Fruit fly (Drosophila melanogaster) whole organism, embryonic: ENCODE measurements around the gene Lamtor3.

Experiments
- Blimp-1 ChIP-seq: fragments of 200-800 bp; sonication (Bioruptor generic); optimal IDR thresholded peaks from 3 replicates; lab custom pipeline; 2018; ENCODE audit warnings: missing biosample characterization, missing genetic modification characterization, mild to moderate bottlenecking, moderate library complexity, missing genetic modification reagents
- CG1024 ChIP-seq: fragments of 200-800 bp; sonication (Bioruptor generic); IDR thresholded peaks from 2 replicates; pipeline ENCODE4 v1.3.6; 2022; ENCODE audit warnings: missing biosample characterization, missing genetic modification characterization
- CG10321 ChIP-seq: fragments of 200-800 bp; sonication (Bioruptor generic); IDR thresholded peaks from 2 replicates; pipeline ENCODE4 v1.3.6; 2022; ENCODE audit warnings: missing biosample characterization, missing genetic modification characterization
- CG10366 ChIP-seq: fragments of 200-800 bp; sonication (Bioruptor generic); IDR thresholded peaks from 2 replicates; pipeline ENCODE4 v1.3.6; 2022; ENCODE audit warnings: missing biosample characterization, missing genetic modification characterization
- CG12071 ChIP-seq: fragments of 200-800 bp; sonication (Bioruptor generic); optimal IDR thresholded peaks from 3 replicates; lab custom pipeline; 2018; ENCODE audit warnings: missing biosample characterization, mild to moderate bottlenecking, missing genetic modification characterization
- CG13123 ChIP-seq: fragments of 200-800 bp; sonication (Bioruptor generic); optimal IDR thresholded peaks from 2 replicates; lab custom pipeline; 2016; ENCODE audit warnings: missing biosample characterization, missing genetic modification characterization
- CG13624 ChIP-seq: fragments of 200-800 bp; sonication (Bioruptor generic); optimal IDR thresholded peaks from 2 replicates; lab custom pipeline; 2016; ENCODE audit warnings: missing biosample characterization, missing genetic modification characterization
- CG14050 ChIP-seq: fragments of 200-800 bp; sonication (Bioruptor generic); IDR thresholded peaks from 3 replicates; pipeline ENCODE4 v1.3.6; 2022; ENCODE audit warnings: missing biosample characterization, missing genetic modification characterization
- CG14667 ChIP-seq: fragments of 200-800 bp; sonication (Bioruptor generic); IDR thresholded peaks from 2 replicates; pipeline ENCODE4 v1.3.6; 2022; ENCODE audit warnings: missing biosample characterization, missing genetic modification characterization
- CG15269 ChIP-seq: fragments of 200-800 bp; sonication (Bioruptor generic); optimal IDR thresholded peaks from 2 replicates; lab custom pipeline; 2018; ENCODE audit warnings: missing biosample characterization, mild to moderate bottlenecking, missing genetic modification characterization, moderate library complexity
- CG16863 ChIP-seq: fragments of 200-800 bp; sonication (Bioruptor generic); optimal IDR thresholded peaks from 3 replicates; lab custom pipeline; 2016; ENCODE audit warnings: missing biosample characterization, missing genetic modification characterization
- CG17359 ChIP-seq: fragments of 200-800 bp; sonication (Bioruptor generic); optimal IDR thresholded peaks from 3 replicates; lab custom pipeline; 2018; ENCODE audit warnings: missing biosample characterization, mild to moderate bottlenecking, missing genetic modification characterization, moderate library complexity
- CG17829 ChIP-seq: fragments of 200-800 bp; optimal IDR thresholded peaks from 2 replicates; lab custom pipeline; 2019; ENCODE audit warnings: missing biosample characterization, mild to moderate bottlenecking, missing genetic modification characterization, moderate library complexity
- CG2116 ChIP-seq: fragments of 200-800 bp; sonication (Bioruptor generic); optimal IDR thresholded peaks from 3 replicates; lab custom pipeline; 2018; ENCODE audit warnings: missing biosample characterization, mild to moderate bottlenecking, missing genetic modification characterization
- CG2202 ChIP-seq: fragments of 200-800 bp; sonication (Bioruptor generic); optimal IDR thresholded peaks from 2 replicates; lab custom pipeline; 2018; ENCODE audit warnings: missing biosample characterization, mild to moderate bottlenecking, missing genetic modification characterization
- CG2678 ChIP-seq: fragments of 200-800 bp; sonication (Bioruptor generic); optimal IDR thresholded peaks from 3 replicates; lab custom pipeline; 2019; ENCODE audit warnings: missing biosample characterization, mild to moderate bottlenecking, missing genetic modification characterization, moderate library complexity
- CG30403 ChIP-seq: fragments of 200-800 bp; sonication (Bioruptor generic); optimal IDR thresholded peaks from 3 replicates; lab custom pipeline; 2016; ENCODE audit warnings: missing biosample characterization, missing genetic modification characterization
- CG32532 ChIP-seq: fragments of 200-800 bp; sonication (Bioruptor generic); IDR thresholded peaks from 2 replicates; pipeline ENCODE4 v1.3.6; 2022; ENCODE audit warnings: missing biosample characterization, missing genetic modification characterization
- CG7357 ChIP-seq: fragments of 200-800 bp; sonication (Bioruptor generic); IDR thresholded peaks from 3 replicates; pipeline ENCODE4 v1.3.6; 2022; ENCODE audit warnings: missing biosample characterization, missing genetic modification characterization
- CG8944 ChIP-seq: fragments of 200-800 bp; sonication (Bioruptor generic); optimal IDR thresholded peaks from 3 replicates; lab custom pipeline; 2016; ENCODE audit warnings: missing biosample characterization, missing genetic modification characterization
- CG9817 ChIP-seq: fragments of 200-800 bp; sonication (Bioruptor generic); optimal IDR thresholded peaks from 2 replicates; lab custom pipeline; 2018; ENCODE audit warnings: missing biosample characterization, mild to moderate bottlenecking, missing genetic modification characterization, moderate library complexity
- Chrac-16 ChIP-seq: fragments of 200-800 bp; sonication (Bioruptor generic); optimal IDR thresholded peaks from 3 replicates; lab custom pipeline; 2016; ENCODE audit warnings: missing biosample characterization, missing genetic modification characterization
- CkIIα-i1 ChIP-seq: fragments of 200-800 bp; sonication (Bioruptor generic); IDR thresholded peaks from 2 replicates; pipeline ENCODE4 v1.3.6; 2022; ENCODE audit warnings: missing biosample characterization, missing genetic modification characterization
- Hand ChIP-seq: fragments of 200-800 bp; sonication (Bioruptor generic); optimal IDR thresholded peaks from 2 replicates; lab custom pipeline; 2017; ENCODE audit warnings: mild to moderate bottlenecking, missing biosample characterization, missing genetic modification reagents, missing genetic modification characterization
- Hey ChIP-seq: fragments of 200-800 bp; sonication (Bioruptor generic); optimal IDR thresholded peaks from 3 replicates; lab custom pipeline; 2018; ENCODE audit warnings: missing biosample characterization, mild to moderate bottlenecking, missing genetic modification characterization
- HmgZ ChIP-seq: fragments of 200-800 bp; sonication (Bioruptor generic); optimal IDR thresholded peaks from 2 replicates; lab custom pipeline; 2018; ENCODE audit warnings: missing biosample characterization, mild to moderate bottlenecking, missing genetic modification characterization
- Hmr ChIP-seq: fragments of 200-800 bp; sonication (Bioruptor generic); optimal IDR thresholded peaks from 3 replicates; lab custom pipeline; 2017; ENCODE audit warnings: mild to moderate bottlenecking, missing biosample characterization, missing genetic modification reagents, missing genetic modification characterization
- Hr3 ChIP-seq: fragments of 200-800 bp; sonication (Bioruptor generic); optimal IDR thresholded peaks from 3 replicates; lab custom pipeline; 2016; ENCODE audit warnings: missing biosample characterization, missing genetic modification characterization
- Lhr ChIP-seq: fragments of 200-800 bp; sonication (Bioruptor generic); optimal IDR thresholded peaks from 3 replicates; lab custom pipeline; 2017; ENCODE audit warnings: mild to moderate bottlenecking, missing biosample characterization, missing genetic modification reagents, missing genetic modification characterization
- Myb ChIP-seq: fragments of 200-800 bp; sonication (Bioruptor generic); optimal IDR thresholded peaks from 2 replicates; lab custom pipeline; 2016; ENCODE audit warnings: missing biosample characterization, missing genetic modification characterization
- NC2β ChIP-seq: fragments of 200-800 bp; sonication (Bioruptor generic); optimal IDR thresholded peaks from 2 replicates; lab custom pipeline; 2016; ENCODE audit warnings: missing biosample characterization, missing genetic modification characterization
- PHDP ChIP-seq: fragments of 200-800 bp; sonication (Bioruptor generic); optimal IDR thresholded peaks from 3 replicates; lab custom pipeline; 2018; ENCODE audit warnings: missing biosample characterization, mild to moderate bottlenecking, missing genetic modification characterization, moderate library complexity
- Tbp ChIP-seq: fragments of >200 bp; optimal IDR thresholded peaks from 2 replicates; lab custom pipeline; 2018; ENCODE audit warnings: missing biosample characterization, missing genetic modification characterization
- Usf ChIP-seq: fragments of 200-800 bp; sonication (Bioruptor generic); optimal IDR thresholded peaks from 2 replicates; lab custom pipeline; 2017; ENCODE audit warnings: missing genotype, missing biosample characterization, missing genetic modification characterization
- bbx ChIP-seq: fragments of 200-800 bp; sonication (Bioruptor generic); IDR thresholded peaks from 2 replicates; pipeline ENCODE4 v1.3.6; 2022; ENCODE audit warnings: missing biosample characterization, missing genetic modification characterization; ENCODE audit not compliant: partially characterized antibody
- cad ChIP-seq: fragments of >200 bp; optimal IDR thresholded peaks from 2 replicates; lab custom pipeline; 2017; ENCODE audit warnings: missing biosample characterization, missing genetic modification characterization
- ci ChIP-seq: fragments of 200-800 bp; sonication (Bioruptor generic); IDR thresholded peaks from 3 replicates; pipeline ENCODE4 v1.3.6; 2022; ENCODE audit warnings: missing biosample characterization, missing genetic modification characterization
- dan ChIP-seq: fragments of 200-800 bp; sonication (Bioruptor generic); IDR thresholded peaks from 2 replicates; pipeline ENCODE4 v1.3.6; 2022; ENCODE audit warnings: missing biosample characterization, missing genetic modification characterization
- dysf ChIP-seq: fragments of 200-800 bp; sonication (Bioruptor generic); IDR thresholded peaks from 3 replicates; pipeline ENCODE4 v1.3.6; 2022; ENCODE audit warnings: missing biosample characterization, missing genetic modification characterization
- eyg ChIP-seq: fragments of 200-800 bp; sonication (Bioruptor generic); optimal IDR thresholded peaks from 3 replicates; lab custom pipeline; 2016; ENCODE audit warnings: missing biosample characterization, missing genetic modification characterization
- fd3F ChIP-seq: fragments of 200-800 bp; sonication (Bioruptor generic); optimal IDR thresholded peaks from 2 replicates; lab custom pipeline; 2018; ENCODE audit warnings: missing biosample characterization, mild to moderate bottlenecking, missing genetic modification characterization, moderate library complexity
- gt ChIP-seq: fragments of 200-800 bp; sonication (Bioruptor generic); IDR thresholded peaks from 2 replicates; pipeline ENCODE4 v1.3.6; 2022; ENCODE audit warnings: missing biosample characterization, missing genetic modification characterization
- her ChIP-seq: fragments of 200-800 bp; sonication (Bioruptor generic); optimal IDR thresholded peaks from 2 replicates; lab custom pipeline; 2016; ENCODE audit warnings: missing biosample characterization, missing genetic modification characterization
- lov ChIP-seq, 2 experiments: fragments of 200-800 bp in 1 of 2; fragments of >200 bp in 1 of 2; sonication (Bioruptor generic) in 1 of 2; IDR thresholded peaks in 1 of 2; optimal IDR thresholded peaks in 1 of 2; 2 replicates in 1 of 2; 3 replicates in 1 of 2; pipeline versions ENCODE4 v1.3.6 to Lab custom; 2017 to 2022; ENCODE audit warnings: missing biosample characterization in 1 of 2, missing genetic modification characterization in 1 of 2
- odd ChIP-seq: fragments of 200-800 bp; sonication (Bioruptor generic); optimal IDR thresholded peaks from 2 replicates; lab custom pipeline; 2017; ENCODE audit warnings: missing biosample characterization, mild to moderate bottlenecking, missing genetic modification characterization
- psq ChIP-seq: fragments of 200-800 bp; sonication (Bioruptor generic); optimal IDR thresholded peaks from 2 replicates; lab custom pipeline; 2017; ENCODE audit warnings: missing biosample characterization, missing genetic modification characterization
- seq ChIP-seq: fragments of 200-800 bp; sonication (Bioruptor generic); IDR thresholded peaks from 2 replicates; pipeline ENCODE4 v1.3.6; 2022; ENCODE audit warnings: missing biosample characterization, missing genetic modification characterization
- sr ChIP-seq: fragments of 200-800 bp; sonication (Bioruptor generic); IDR thresholded peaks from 3 replicates; pipeline ENCODE4 v1.3.6; 2022; ENCODE audit warnings: missing biosample characterization, missing genetic modification characterization
- tup ChIP-seq: fragments of 200-800 bp; sonication (Bioruptor generic); optimal IDR thresholded peaks from 2 replicates; lab custom pipeline; 2016; ENCODE audit warnings: missing biosample characterization, mild to moderate bottlenecking, missing genetic modification characterization, moderate library complexity
- vvl ChIP-seq: fragments of 200-800 bp; sonication (Bioruptor generic); IDR thresholded peaks from 2 replicates; pipeline ENCODE4 v1.3.6; 2022; ENCODE audit warnings: missing biosample characterization, missing genetic modification characterization
- zfh1 ChIP-seq: fragments of 200-800 bp; sonication (Bioruptor generic); IDR thresholded peaks from 3 replicates; pipeline ENCODE4 v1.3.6; 2022; ENCODE audit warnings: missing biosample characterization, missing genetic modification characterization

The Lamtor3 gene

dm6 chr2L:17484174-17484573 lies 3.1 kb downstream of the Lamtor3 start, which contains the start of the genes GCS2beta and CG5131 (continued):
- TF ChIP-seq eyg (GFP tag; lab: Kevin White, UChicago) = peak; percentile 92
- peak; percentile 82 for TF ChIP-seq CG12071
- peak; percentile 89 for TF ChIP-seq CG15269
- TF ChIP-seq CG8944 = peak; percentile 97
- TF ChIP-seq CG17829 (tag; lab: Kevin White, UChicago) = peak; percentile 88
- peak; percentile 77 for TF ChIP-seq bbx (GFP tag; lab: Robert Waterston, UW)
- TF ChIP-seq CG10366 = peak; percentile 93
- peak; percentile 63 for TF ChIP-seq odd
- peak; percentile 95 for TF ChIP-seq vvl
- TF ChIP-seq CG7357 = peak; percentile 87
- peak; percentile 96 for TF ChIP-seq Chrac-16 (GFP tag; lab: Kevin White, UChicago)
- TF ChIP-seq Blimp-1 (GFP tag; lab: Kevin White, UChicago) = peak; percentile 78
- TF ChIP-seq dan = 0 out of 2 replicates have a peak, but pooled peaks have one; percentile 54
- peak; percentile 78 for TF ChIP-seq CG1024 (GFP tag; lab: Robert Waterston, UW)
- peak; percentile 94 for TF ChIP-seq Hr3 (GFP tag; lab: Kevin White, UChicago)
- TF ChIP-seq CG14667 = peak; percentile 92
- TF ChIP-seq dysf = peak; percentile 96
- peak; percentile 90 for TF ChIP-seq fd3F (GFP tag; lab: Kevin White, UChicago)
- peak; percentile 88 for TF ChIP-seq CG13123 (GFP tag; lab: Kevin White, UChicago)
- TF ChIP-seq CkIIα-i1 (GFP tag; lab: Robert Waterston, UW) = peak; percentile 51; the same call in 1 of the 2 replicates
- TF ChIP-seq CG2116 = peak; percentile 90
- TF ChIP-seq Hand (GFP tag; lab: Kevin White, UChicago) = peak; percentile 25
- peak; percentile 88 for TF ChIP-seq CG17359 (tag; lab: Kevin White, UChicago)
- no peak for TF ChIP-seq lov (optimal IDR thresholded peaks at IDR 0.05; lab: Kevin White, UChicago)
- TF ChIP-seq lov (GFP tag; IDR thresholded peaks at IDR 0.05; lab: Robert Waterston, UW) = peak; percentile 81; the same call in 2 of the 3 replicates
- TF ChIP-seq CG14050 (GFP tag; lab: Robert Waterston, UW) = peak; percentile 93
- peak; percentile 97 for TF ChIP-seq CG32532 (GFP tag; lab: Robert Waterston, UW)
- peak; percentile 60 for TF ChIP-seq Hey
- peak; percentile 38; the same call in 1 of the 3 replicates for TF ChIP-seq sr (GFP tag; lab: Robert Waterston, UW)
- peak; percentile 75 for TF ChIP-seq gt (GFP tag; lab: Robert Waterston, UW)
- peak; percentile 23 for TF ChIP-seq cad
- peak; percentile 96 for TF ChIP-seq CG30403 (GFP tag; lab: Kevin White, UChicago)
- peak; percentile 66 for TF ChIP-seq CG10321 (GFP tag; lab: Robert Waterston, UW)
- peak; percentile 85 for TF ChIP-seq tup (GFP tag; lab: Kevin White, UChicago)
- peak; percentile 88 for TF ChIP-seq CG2678
- peak; percentile 96 for TF ChIP-seq CG9817 (tag; lab: Kevin White, UChicago)
- peak; percentile 92 for TF ChIP-seq her (GFP tag; lab: Kevin White, UChicago)
- TF ChIP-seq PHDP = peak; percentile 92
- TF ChIP-seq Tbp (GFP tag; lab: Kevin White, UChicago) = no peak
- peak; percentile 64 for TF ChIP-seq CG2202 (tag; lab: Kevin White, UChicago)
- TF ChIP-seq Myb = peak; percentile 90
- peak; percentile 81 for TF ChIP-seq Usf (GFP tag; lab: Kevin White, UChicago)
- TF ChIP-seq psq = peak; percentile 50
- peak; percentile 74 for TF ChIP-seq Lhr
- peak; percentile 91 for TF ChIP-seq seq (GFP tag; lab: Robert Waterston, UW)
- TF ChIP-seq HmgZ (tag; lab: Kevin White, UChicago) = peak; percentile 97
- peak; percentile 95 for TF ChIP-seq ci
- TF ChIP-seq CG13624 (GFP tag; lab: Kevin White, UChicago) = peak; percentile 96
- peak; percentile 95 for TF ChIP-seq CG16863 (GFP tag; lab: Kevin White, UChicago)
- peak; percentile 96 for TF ChIP-seq zfh1 (GFP tag; lab: Robert Waterston, UW)
- peak; percentile 93 for TF ChIP-seq Hmr (GFP tag; lab: Kevin White, UChicago)
- TF ChIP-seq NC2β (GFP tag; lab: Kevin White, UChicago) = peak; percentile 90
